Fruit fly (Drosophila melanogaster) whole organism, prepupa: ENCODE measurements around the gene scu.
A peak's percentile ranks its signal among the peaks of the same experiment; 100 is the strongest.

Source experiments
- Blimp-1 ChIP-seq: fragments of 200-800 bp; sonication (Bioruptor generic); optimal IDR thresholded peaks from 3 replicates; lab custom pipeline; 2017; ENCODE audit warnings: missing biosample characterization, missing genetic modification characterization, mild to moderate bottlenecking, moderate library complexity, missing genetic modification reagents
- CG10669 ChIP-seq: fragments of 200-800 bp; sonication (Bioruptor generic); optimal IDR thresholded peaks from 3 replicates; lab custom pipeline; 2018; ENCODE audit warnings: missing biosample characterization, mild to moderate bottlenecking, missing genetic modification characterization, moderate library complexity
- CG11294 ChIP-seq: fragments of 200-800 bp; sonication (Bioruptor generic); IDR thresholded peaks from 2 replicates; pipeline ENCODE4 v1.3.6; 2022; ENCODE audit warnings: missing biosample characterization, missing genetic modification characterization
- CG11902 ChIP-seq: fragments of 200-800 bp; sonication (Bioruptor generic); optimal IDR thresholded peaks from 3 replicates; lab custom pipeline; 2016; ENCODE audit warnings: missing biosample characterization, missing genetic modification characterization
- CG15336 ChIP-seq: fragments of 200-800 bp; sonication (Bioruptor generic); IDR thresholded peaks from 2 replicates; pipeline ENCODE4 v1.3.6; 2022; ENCODE audit warnings: missing biosample characterization, missing genetic modification characterization
- CG32006 ChIP-seq: fragments of 200-800 bp; sonication (Bioruptor generic); optimal IDR thresholded peaks from 3 replicates; lab custom pipeline; 2017; ENCODE audit warnings: missing biosample characterization, mild to moderate bottlenecking, missing genetic modification characterization
- CG34406 ChIP-seq: fragments of 200-800 bp; sonication (Bioruptor generic); optimal IDR thresholded peaks from 3 replicates; lab custom pipeline; 2016; ENCODE audit warnings: missing biosample characterization, missing genetic modification characterization
- CG4318 ChIP-seq: fragments of 200-800 bp; sonication (Bioruptor generic); optimal IDR thresholded peaks from 3 replicates; lab custom pipeline; 2017; ENCODE audit warnings: missing biosample characterization, mild to moderate bottlenecking, missing genetic modification characterization
- CG6163 ChIP-seq: fragments of 200-800 bp; sonication (Bioruptor generic); IDR thresholded peaks from 3 replicates; pipeline ENCODE4 v1.3.6; 2022; ENCODE audit warnings: missing biosample characterization, missing genetic modification characterization
- CG6276 ChIP-seq: fragments of 200-800 bp; sonication (Bioruptor generic); optimal IDR thresholded peaks from 2 replicates; lab custom pipeline; 2017; ENCODE audit warnings: missing biosample characterization, mild to moderate bottlenecking, missing genetic modification characterization
- CG6808 ChIP-seq: fragments of 200-800 bp; sonication (Bioruptor generic); optimal IDR thresholded peaks from 3 replicates; lab custom pipeline; 2017; ENCODE audit warnings: missing biosample characterization, missing genetic modification characterization, mild to moderate bottlenecking, moderate library complexity, missing genetic modification reagents
- CG6854 ChIP-seq: fragments of 200-800 bp; sonication (Bioruptor generic); optimal IDR thresholded peaks from 2 replicates; lab custom pipeline; 2017; ENCODE audit warnings: missing biosample characterization, mild to moderate bottlenecking, missing genetic modification characterization
- CG7368 ChIP-seq: fragments of 200-800 bp; sonication (Bioruptor generic); optimal IDR thresholded peaks from 3 replicates; lab custom pipeline; 2016; ENCODE audit warnings: missing biosample characterization, missing genetic modification characterization
- CG8632 ChIP-seq: fragments of 200-800 bp; sonication (Bioruptor generic); optimal IDR thresholded peaks from 3 replicates; lab custom pipeline; 2016; ENCODE audit warnings: missing biosample characterization, missing genetic modification characterization
- CG9139 ChIP-seq: fragments of 200-800 bp; sonication (Bioruptor generic); optimal IDR thresholded peaks from 3 replicates; lab custom pipeline; 2017; ENCODE audit warnings: missing biosample characterization, mild to moderate bottlenecking, missing genetic modification characterization
- Eip75B ChIP-seq: fragments of 200-800 bp; sonication (Bioruptor generic); optimal IDR thresholded peaks from 3 replicates; lab custom pipeline; 2016; ENCODE audit warnings: missing biosample characterization, missing genetic modification characterization
- Eip78C ChIP-seq: fragments of 200-800 bp; sonication (Bioruptor generic); peaks from one replicate; lab custom pipeline; 2016; ENCODE audit warnings: missing biosample characterization, missing genetic modification characterization
- Eip93F ChIP-seq: fragments of 200-800 bp; sonication (Bioruptor generic); optimal IDR thresholded peaks from 2 replicates; lab custom pipeline; 2016; ENCODE audit warnings: missing biosample characterization, mild to moderate bottlenecking, missing genetic modification characterization
- Gug ChIP-seq: fragments of 200-800 bp; sonication (Bioruptor generic); IDR thresholded peaks from 2 replicates; pipeline ENCODE4 v1.3.6; 2022; ENCODE audit warnings: missing biosample characterization, missing genetic modification characterization
- Lpt ChIP-seq: fragments of 200-800 bp; sonication (Bioruptor generic); optimal IDR thresholded peaks from 3 replicates; lab custom pipeline; 2016; ENCODE audit warnings: missing biosample characterization, missing genetic modification characterization
- Met ChIP-seq: fragments of 200-800 bp; sonication (Bioruptor generic); optimal IDR thresholded peaks from 3 replicates; lab custom pipeline; 2016; ENCODE audit warnings: missing biosample characterization, missing genetic modification characterization
- Smox ChIP-seq: fragments of 200-800 bp; sonication (Bioruptor generic); optimal IDR thresholded peaks from 3 replicates; lab custom pipeline; 2016; ENCODE audit warnings: missing biosample characterization, missing genetic modification characterization
- Sox102F ChIP-seq: fragments of 200-800 bp; sonication (Bioruptor generic); optimal IDR thresholded peaks from 2 replicates; lab custom pipeline; 2016; ENCODE audit warnings: missing biosample characterization, mild to moderate bottlenecking, missing genetic modification characterization
- Sox14 ChIP-seq: fragments of 200-800 bp; sonication (Bioruptor generic); optimal IDR thresholded peaks from 3 replicates; lab custom pipeline; 2016; ENCODE audit warnings: missing biosample characterization, missing genetic modification characterization
- acj6 ChIP-seq: fragments of 200-800 bp; sonication (Bioruptor generic); optimal IDR thresholded peaks from 3 replicates; lab custom pipeline; 2016; ENCODE audit warnings: missing biosample characterization, missing genetic modification characterization
- cyc ChIP-seq: fragments of 200-800 bp; sonication (Bioruptor generic); optimal IDR thresholded peaks from 3 replicates; lab custom pipeline; 2016; ENCODE audit warnings: missing biosample characterization, missing genetic modification characterization
- dsx ChIP-seq: fragments of 200-800 bp; optimal IDR thresholded peaks from 3 replicates; lab custom pipeline; 2019; ENCODE audit warnings: missing biosample characterization, mild to moderate bottlenecking, missing genetic modification characterization, moderate library complexity; ENCODE audit not compliant: poor library complexity, severe bottlenecking
- eg ChIP-seq: fragments of 200-800 bp; sonication (Bioruptor generic); IDR thresholded peaks from 3 replicates; pipeline ENCODE4 v1.3.6; 2022; ENCODE audit warnings: missing biosample characterization, missing genetic modification characterization
- esn ChIP-seq: fragments of 200-800 bp; sonication (Bioruptor generic); optimal IDR thresholded peaks from 2 replicates; lab custom pipeline; 2016; ENCODE audit warnings: missing biosample characterization, mild to moderate bottlenecking, missing genetic modification characterization, moderate library complexity
- fd59A ChIP-seq: fragments of 200-800 bp; sonication (Bioruptor generic); optimal IDR thresholded peaks from 2 replicates; lab custom pipeline; 2017; ENCODE audit warnings: missing biosample characterization, mild to moderate bottlenecking, missing genetic modification characterization, missing genetic modification reagents
- fd85E ChIP-seq: fragments of 200-800 bp; sonication (Bioruptor generic); optimal IDR thresholded peaks from 3 replicates; lab custom pipeline; 2016; ENCODE audit warnings: missing biosample characterization, missing genetic modification characterization
- lz ChIP-seq: fragments of 200-800 bp; sonication (Bioruptor generic); optimal IDR thresholded peaks from 3 replicates; lab custom pipeline; 2016; ENCODE audit warnings: missing biosample characterization, missing genetic modification characterization
- salr ChIP-seq, 2 experiments: fragments of 200-800 bp; sonication (Bioruptor generic); optimal IDR thresholded peaks; 3 replicates each; lab custom pipeline; 2016 to 2018; ENCODE audit warnings: missing biosample characterization in 2 of 2, missing genetic modification characterization in 2 of 2, mild to moderate bottlenecking in 1 of 2
- spab ChIP-seq: fragments of 200-800 bp; sonication (Bioruptor generic); optimal IDR thresholded peaks from 2 replicates; lab custom pipeline; 2017; ENCODE audit warnings: missing biosample characterization, mild to moderate bottlenecking, missing genetic modification characterization, missing genetic modification reagents
- ss ChIP-seq, 2 experiments: fragments of 200-800 bp; sonication (Bioruptor generic); optimal IDR thresholded peaks; 2 replicates in 1 of 2; 3 replicates in 1 of 2; lab custom pipeline; 2017 to 2018; ENCODE audit warnings: mild to moderate bottlenecking in 2 of 2, missing biosample characterization in 2 of 2, missing genetic modification characterization in 2 of 2, moderate library complexity in 1 of 2
- svp ChIP-seq: fragments of 200-800 bp; sonication (Bioruptor generic); peaks from one replicate; lab custom pipeline; 2016; ENCODE audit warnings: missing biosample characterization, missing genetic modification characterization
- vri ChIP-seq: fragments of 200-800 bp; sonication (Bioruptor generic); optimal IDR thresholded peaks from 3 replicates; lab custom pipeline; 2016; ENCODE audit warnings: missing biosample characterization, mild to moderate bottlenecking, missing genetic modification characterization

Gene scu

dm6 chrX:18085470-18085797 lies 5.6 kb upstream of the scu start, which contains the start of gene Ada3 (continued):
- TF ChIP-seq CG4318 (GFP tag; lab: Kevin White, UChicago), result peak; percentile 64
- peak; percentile 69 for TF ChIP-seq CG34406 (GFP tag; lab: Kevin White, UChicago)
- TF ChIP-seq Gug (GFP tag; lab: Robert Waterston, UW), result 0 out of 2 replicates have a peak, but pooled peaks have one; percentile 38
- peak; percentile 69 for TF ChIP-seq vri (GFP tag; lab: Kevin White, UChicago)
- peak; percentile 35 for TF ChIP-seq Blimp-1 (GFP tag; lab: Kevin White, UChicago)
- TF ChIP-seq CG6276 (GFP tag; lab: Kevin White, UChicago), result no peak
- peak; percentile 82 for TF ChIP-seq esn (GFP tag; lab: Kevin White, UChicago)

DNA sequence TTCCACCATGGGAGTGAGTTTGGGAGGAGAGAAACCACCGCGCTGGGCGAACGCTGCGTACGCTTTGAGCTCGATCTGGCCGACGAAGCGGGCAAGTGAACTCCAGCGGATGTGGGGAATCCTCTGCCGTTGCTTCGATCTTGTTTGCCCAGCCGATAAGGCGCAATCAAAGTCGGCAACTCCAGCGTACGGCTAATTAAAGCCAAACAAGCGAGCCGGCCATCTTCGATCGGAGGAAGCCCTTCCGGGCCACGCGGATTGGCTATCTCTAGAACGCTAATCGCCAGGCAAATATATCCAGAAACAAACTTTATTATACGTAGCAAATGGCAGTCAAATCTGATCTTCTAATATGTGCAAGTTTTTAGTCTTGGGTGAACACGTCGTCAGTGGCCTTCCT lies 2.6 kb upstream of the scu start, which contains the start of gene CG7536:
Gene CG7536, minus strand, starts transcription at position 101 of the 400 bp plus-strand sequence.
- TF ChIP-seq spab (no peak), CG11902 (GFP tag; lab: Kevin White, UChicago) (no peak), CG15336 (GFP tag; lab: Robert Waterston, UW) (no peak), Eip75B (GFP tag; lab: Kevin White, UChicago) (no peak), esn (GFP tag; lab: Kevin White, UChicago) (no peak), Eip93F (GFP tag; lab: Kevin White, UChicago) (no peak), CG8632 (GFP tag; lab: Kevin White, UChicago) (no peak), CG6854 (GFP tag; lab: Kevin White, UChicago) (no peak), Smox (GFP tag; lab: Kevin White, UChicago) (no peak), Gug (GFP tag; lab: Robert Waterston, UW) (no peak), salr (GFP tag; optimal IDR thresholded peaks at IDR 0.05; lab: Kevin White, UChicago) (no peak), CG9139 (GFP tag; lab: Kevin White, UChicago) (no peak), acj6 (GFP tag; lab: Kevin White, UChicago) (no peak), CG6163 (GFP tag; lab: Robert Waterston, UW) (no peak), CG6808 (GFP tag; lab: Kevin White, UChicago) (no peak), fd85E (no peak), fd59A (no peak), Met (GFP tag; lab: Kevin White, UChicago) (no peak)

- TF ChIP-seq Sox102F, result no peak
- no peak for TF ChIP-seq Smox (GFP tag; lab: Kevin White, UChicago)
- TF ChIP-seq dsx, result no peak
- no peak for TF ChIP-seq Blimp-1 (GFP tag; lab: Kevin White, UChicago)
- no peak for TF ChIP-seq lz (GFP tag; lab: Kevin White, UChicago)
- no peak for TF ChIP-seq Lpt (GFP tag; lab: Kevin White, UChicago)
- no peak for TF ChIP-seq esn (GFP tag; lab: Kevin White, UChicago)
- no peak for TF ChIP-seq eg (GFP tag; lab: Robert Waterston, UW)
- TF ChIP-seq fd85E, result no peak
- no peak for TF ChIP-seq svp (GFP tag; lab: Kevin White, UChicago)
- TF ChIP-seq CG32006 (GFP tag; lab: Kevin White, UChicago), result no peak
- TF ChIP-seq ss (GFP tag; optimal IDR thresholded peaks at IDR 0.05; lab: Kevin White, UChicago), result no peak
- no peak for TF ChIP-seq cyc (GFP tag; lab: Kevin White, UChicago)
- no peak for TF ChIP-seq CG6163 (GFP tag; lab: Robert Waterston, UW)
- no peak for TF ChIP-seq CG10669 (GFP tag; lab: Kevin White, UChicago)
- no peak for TF ChIP-seq CG7368 (GFP tag; lab: Kevin White, UChicago)
- no peak for TF ChIP-seq spab
- TF ChIP-seq Sox14 (GFP tag; lab: Kevin White, UChicago), result no peak
- TF ChIP-seq CG11294 (GFP tag; lab: Robert Waterston, UW), result no peak
- no peak for TF ChIP-seq Eip78C (GFP tag; lab: Kevin White, UChicago)
- TF ChIP-seq, all 60 proteins: peak for 0
Observed at dm6 chrX:18090333-18090732, 726 bp upstream of the scu start, which contains the start of gene Swt1. Swt1 (minus strand) TSS chrX:18090509.
